Fruit fly (Drosophila melanogaster) whole organism, embryonic: Measurements from ENCODE around the gene APC4.

ENCODE experiments used
- Aef1 ChIP-seq: fragments of 200-800 bp; sonication (Bioruptor generic); IDR thresholded peaks from 3 replicates; pipeline ENCODE4 v1.3.6; 2022; ENCODE audit warnings: missing biosample characterization, missing genetic modification characterization
- Bgb ChIP-seq: fragments of 200-800 bp; sonication (Bioruptor generic); IDR thresholded peaks from 2 replicates; pipeline ENCODE4 v1.3.6; 2022; ENCODE audit warnings: missing biosample characterization, missing genetic modification characterization; ENCODE audit not compliant: partially characterized antibody
- CG10462 ChIP-seq: fragments of 200-800 bp; sonication (Bioruptor generic); optimal IDR thresholded peaks from 2 replicates; lab custom pipeline; 2016; ENCODE audit warnings: missing biosample characterization, missing genetic modification characterization
- CG12155 ChIP-seq: fragments of 200-800 bp; sonication (Bioruptor generic); optimal IDR thresholded peaks from 3 replicates; lab custom pipeline; 2016; ENCODE audit warnings: missing biosample characterization, missing genetic modification characterization
- CG12219 ChIP-seq: fragments of 200-800 bp; sonication (Bioruptor generic); optimal IDR thresholded peaks from 3 replicates; lab custom pipeline; 2018; ENCODE audit warnings: missing biosample characterization, mild to moderate bottlenecking, missing genetic modification characterization
- CG13296 ChIP-seq: fragments of 200-800 bp; sonication (Bioruptor generic); optimal IDR thresholded peaks from 3 replicates; lab custom pipeline; 2018; ENCODE audit warnings: missing biosample characterization, mild to moderate bottlenecking, missing genetic modification characterization
- CG14014 ChIP-seq: fragments of 200-800 bp; sonication (Bioruptor generic); IDR thresholded peaks from 2 replicates; pipeline ENCODE4 v1.3.6; 2022; ENCODE audit warnings: missing biosample characterization, missing genetic modification characterization
- CG14860 ChIP-seq: fragments of 200-800 bp; sonication (Bioruptor generic); IDR thresholded peaks from 3 replicates; pipeline ENCODE4 v1.3.6; 2022; ENCODE audit warnings: missing biosample characterization, missing genetic modification characterization; ENCODE audit not compliant: partially characterized antibody
- CG15073 ChIP-seq: fragments of 200-800 bp; sonication (Bioruptor generic); optimal IDR thresholded peaks from 2 replicates; lab custom pipeline; 2016; ENCODE audit warnings: missing biosample characterization, missing genetic modification characterization
- CG15269 ChIP-seq: fragments of 200-800 bp; sonication (Bioruptor generic); optimal IDR thresholded peaks from 2 replicates; lab custom pipeline; 2018; ENCODE audit warnings: missing biosample characterization, mild to moderate bottlenecking, missing genetic modification characterization, moderate library complexity
- CG1529 ChIP-seq: fragments of 200-800 bp; sonication (Bioruptor generic); optimal IDR thresholded peaks from 3 replicates; lab custom pipeline; 2018; ENCODE audit warnings: missing biosample characterization, missing genetic modification characterization
- CG16813 ChIP-seq: fragments of 200-800 bp; sonication (Bioruptor generic); IDR thresholded peaks from 3 replicates; pipeline ENCODE4 v1.3.6; 2022; ENCODE audit warnings: missing biosample characterization, missing genetic modification characterization; ENCODE audit not compliant: partially characterized antibody
- CG16815 ChIP-seq: fragments of 200-800 bp; sonication (Bioruptor generic); optimal IDR thresholded peaks from 3 replicates; lab custom pipeline; 2017; ENCODE audit warnings: missing biosample characterization, mild to moderate bottlenecking, missing genetic modification characterization
- CG17359 ChIP-seq: fragments of 200-800 bp; sonication (Bioruptor generic); optimal IDR thresholded peaks from 3 replicates; lab custom pipeline; 2018; ENCODE audit warnings: missing biosample characterization, mild to moderate bottlenecking, missing genetic modification characterization, moderate library complexity
- CG17361 ChIP-seq: fragments of 200-800 bp; sonication (Bioruptor generic); IDR thresholded peaks from 3 replicates; pipeline ENCODE4 v1.3.6; 2022; ENCODE audit warnings: missing biosample characterization, missing genetic modification characterization
- CG17612 ChIP-seq: fragments of 200-800 bp; sonication (Bioruptor generic); IDR thresholded peaks from 2 replicates; pipeline ENCODE4 v1.3.6; 2022; ENCODE audit warnings: missing biosample characterization, missing genetic modification characterization
- CG2712 ChIP-seq: fragments of 200-800 bp; optimal IDR thresholded peaks from 3 replicates; lab custom pipeline; 2019; ENCODE audit warnings: missing biosample characterization, mild to moderate bottlenecking, missing genetic modification characterization, moderate library complexity
- CG30020 ChIP-seq: fragments of 200-800 bp; optimal IDR thresholded peaks from 2 replicates; lab custom pipeline; 2019; ENCODE audit warnings: missing biosample characterization, mild to moderate bottlenecking, missing genetic modification characterization, moderate library complexity
- CG31365 ChIP-seq: fragments of 200-800 bp; sonication (Bioruptor generic); optimal IDR thresholded peaks from 2 replicates; lab custom pipeline; 2018; ENCODE audit warnings: missing biosample characterization, mild to moderate bottlenecking, missing genetic modification characterization
- CG32772 ChIP-seq: fragments of 200-800 bp; sonication (Bioruptor generic); IDR thresholded peaks from 2 replicates; pipeline ENCODE4 v1.3.6; 2022; ENCODE audit warnings: missing biosample characterization, missing genetic modification characterization
- CG34224 ChIP-seq: fragments of 200-800 bp; sonication (Bioruptor generic); IDR thresholded peaks from 3 replicates; pipeline ENCODE4 v1.3.6; 2022; ENCODE audit warnings: missing biosample characterization, missing genetic modification characterization; ENCODE audit not compliant: partially characterized antibody
- CG43689 ChIP-seq: fragments of 200-800 bp; sonication (Bioruptor generic); IDR thresholded peaks from 2 replicates; pipeline ENCODE4 v1.3.6; 2022; ENCODE audit warnings: missing biosample characterization, missing genetic modification characterization
- CG9817 ChIP-seq: fragments of 200-800 bp; sonication (Bioruptor generic); optimal IDR thresholded peaks from 2 replicates; lab custom pipeline; 2018; ENCODE audit warnings: missing biosample characterization, mild to moderate bottlenecking, missing genetic modification characterization, moderate library complexity
- CG9932 ChIP-seq: fragments of 200-800 bp; sonication (Bioruptor generic); IDR thresholded peaks from 2 replicates; pipeline ENCODE4 v1.3.6; 2022; ENCODE audit warnings: missing biosample characterization, missing genetic modification characterization
- Drgx ChIP-seq: fragments of 200-800 bp; sonication (Bioruptor generic); IDR thresholded peaks from 2 replicates; pipeline ENCODE4 v1.3.6; 2022; ENCODE audit warnings: missing biosample characterization, missing genetic modification characterization
- Ets65A ChIP-seq: fragments of 200-800 bp; sonication (Bioruptor generic); peaks from one replicate; lab custom pipeline; 2016; ENCODE audit warnings: missing biosample characterization, missing genetic modification characterization
- Gsc ChIP-seq: fragments of 200-800 bp; sonication (Bioruptor generic); IDR thresholded peaks from 2 replicates; pipeline ENCODE4 v1.3.6; 2022; ENCODE audit warnings: missing biosample characterization, missing genetic modification characterization
- HLH54F ChIP-seq: fragments of 200-800 bp; sonication (Bioruptor generic); optimal IDR thresholded peaks from 3 replicates; lab custom pipeline; 2016; ENCODE audit warnings: missing biosample characterization, missing genetic modification characterization
- Hand ChIP-seq: fragments of 200-800 bp; sonication (Bioruptor generic); optimal IDR thresholded peaks from 2 replicates; lab custom pipeline; 2017; ENCODE audit warnings: mild to moderate bottlenecking, missing biosample characterization, missing genetic modification reagents, missing genetic modification characterization
- HmgZ ChIP-seq: fragments of 200-800 bp; sonication (Bioruptor generic); optimal IDR thresholded peaks from 2 replicates; lab custom pipeline; 2018; ENCODE audit warnings: missing biosample characterization, mild to moderate bottlenecking, missing genetic modification characterization
- Kr ChIP-seq: fragments of 200-800 bp; sonication (Bioruptor generic); optimal IDR thresholded peaks from 2 replicates; lab custom pipeline; 2017; ENCODE audit warnings: missing biosample characterization, mild to moderate bottlenecking, missing genetic modification characterization
- Lim3 ChIP-seq: fragments of 200-800 bp; sonication (Bioruptor generic); IDR thresholded peaks from 2 replicates; pipeline ENCODE4 v1.3.6; 2022; ENCODE audit warnings: missing biosample characterization, missing genetic modification characterization
- NFAT ChIP-seq: fragments of 200-800 bp; sonication (Bioruptor generic); IDR thresholded peaks from 2 replicates; pipeline ENCODE4 v1.3.6; 2022; ENCODE audit warnings: missing biosample characterization, missing genetic modification characterization
- Spps ChIP-seq: fragments of 200-800 bp; sonication (Bioruptor generic); optimal IDR thresholded peaks from 2 replicates; lab custom pipeline; 2018; ENCODE audit warnings: missing biosample characterization, mild to moderate bottlenecking, missing genetic modification characterization
- Sry-β ChIP-seq: fragments of 200-800 bp; sonication (Bioruptor generic); optimal IDR thresholded peaks from 2 replicates; lab custom pipeline; 2018; ENCODE audit warnings: missing biosample characterization, mild to moderate bottlenecking, missing genetic modification characterization, moderate library complexity
- Stat92E ChIP-seq, 3 experiments: fragments of >200 bp in 2 of 3; fragments of 200-800 bp in 1 of 3; sonication (Bioruptor generic) in 1 of 3; optimal IDR thresholded peaks; 2 replicates each; lab custom pipeline; 2017 to 2019; ENCODE audit warnings: missing biosample characterization in 3 of 3, missing genetic modification characterization in 3 of 3, mild to moderate bottlenecking in 1 of 3, moderate library complexity in 1 of 3
- amos ChIP-seq: fragments of 200-800 bp; sonication (Bioruptor generic); IDR thresholded peaks from 2 replicates; pipeline ENCODE4 v1.3.6; 2022; ENCODE audit warnings: missing biosample characterization, missing genetic modification characterization; ENCODE audit not compliant: partially characterized antibody
- chinmo ChIP-seq: fragments of 200-800 bp; sonication (Bioruptor generic); IDR thresholded peaks from 4 replicates; pipeline ENCODE4 v1.3.6; 2022; ENCODE audit warnings: missing biosample characterization, missing genetic modification characterization; ENCODE audit not compliant: partially characterized antibody
- croc ChIP-seq: fragments of 200-800 bp; sonication (Bioruptor generic); conservative IDR thresholded peaks from 3 replicates; pipeline ENCODE4 v1.3.6; 2022; ENCODE audit warnings: missing biosample characterization, missing genetic modification characterization
- dati ChIP-seq: fragments of 200-800 bp; sonication (Bioruptor generic); IDR thresholded peaks from 2 replicates; pipeline ENCODE4 v1.3.6; 2022; ENCODE audit warnings: missing biosample characterization, missing genetic modification characterization
- dpn ChIP-seq, 2 experiments: fragments of 200-800 bp; sonication (Bioruptor generic); optimal IDR thresholded peaks; 3 replicates each; lab custom pipeline; 2016; ENCODE audit warnings: missing biosample characterization in 2 of 2, missing genetic modification characterization in 2 of 2
- ftz-f1 ChIP-seq: fragments of 200-800 bp; sonication (Bioruptor generic); optimal IDR thresholded peaks from 2 replicates; lab custom pipeline; 2016; ENCODE audit warnings: missing biosample characterization, missing genetic modification characterization
- gro ChIP-seq: fragments of 200-800 bp; sonication (Bioruptor generic); optimal IDR thresholded peaks from 2 replicates; lab custom pipeline; 2016; ENCODE audit warnings: missing biosample characterization, missing genetic modification characterization
- knrl ChIP-seq: fragments of 200-800 bp; sonication (Bioruptor generic); IDR thresholded peaks from 3 replicates; pipeline ENCODE4 v1.3.6; 2022; ENCODE audit warnings: missing biosample characterization, missing genetic modification characterization; ENCODE audit not compliant: partially characterized antibody
- phol ChIP-seq: fragments of 200-800 bp; sonication (Bioruptor generic); optimal IDR thresholded peaks from 3 replicates; lab custom pipeline; 2018; ENCODE audit warnings: missing biosample characterization, mild to moderate bottlenecking, missing genetic modification characterization, moderate library complexity
- row ChIP-seq: fragments of 200-800 bp; sonication (Bioruptor generic); IDR thresholded peaks from 3 replicates; pipeline ENCODE4 v1.3.6; 2022; ENCODE audit warnings: missing biosample characterization, missing genetic modification characterization
- slp2 ChIP-seq: fragments of 200-800 bp; sonication (Bioruptor generic); optimal IDR thresholded peaks from 2 replicates; lab custom pipeline; 2016; ENCODE audit warnings: missing biosample characterization, missing genetic modification characterization
- sr ChIP-seq: fragments of 200-800 bp; sonication (Bioruptor generic); IDR thresholded peaks from 3 replicates; pipeline ENCODE4 v1.3.6; 2022; ENCODE audit warnings: missing biosample characterization, missing genetic modification characterization
- vvl ChIP-seq: fragments of 200-800 bp; sonication (Bioruptor generic); IDR thresholded peaks from 2 replicates; pipeline ENCODE4 v1.3.6; 2022; ENCODE audit warnings: missing biosample characterization, missing genetic modification characterization

Gene APC4

dm6 chrX:9067754-9068477, 14.8 kb upstream of the APC4 start, which contains the start of gene CG15365 (continued):
- TF ChIP-seq HLH54F (GFP tag; lab: Kevin White, UChicago) (no peak), CG30020 (no peak), CG13296 (GFP tag; lab: Kevin White, UChicago) (no peak), knrl (GFP tag; lab: Robert Waterston, UW) (peak; percentile 32; the same call in 1 of the 3 replicates), Kr (GFP tag; lab: Kevin White, UChicago) (no peak), ftz-f1 (GFP tag; lab: Kevin White, UChicago) (no peak), CG43689 (GFP tag; lab: Robert Waterston, UW) (no peak), CG15269 (tag; lab: Kevin White, UChicago) (peak; percentile 9), croc (GFP tag; lab: Robert Waterston, UW) (no peak), CG1529 (GFP tag; lab: Kevin White, UChicago) (no peak), chinmo (peak; percentile 76; the same call in 3 of the 4 replicates), CG15073 (GFP tag; lab: Kevin White, UChicago) (no peak), CG17612 (GFP tag; lab: Robert Waterston, UW) (no peak), CG16813 (GFP tag; lab: Robert Waterston, UW) (peak; percentile 32; the same call in 1 of the 3 replicates), Sry-β (GFP tag; lab: Kevin White, UChicago) (peak; percentile 78), CG31365 (tag; lab: Kevin White, UChicago) (no peak), CG14860 (GFP tag; lab: Robert Waterston, UW) (no peak), NFAT (peak; percentile 39), CG10462 (GFP tag; lab: Kevin White, UChicago) (no peak), CG12155 (GFP tag; lab: Kevin White, UChicago) (no peak), CG17361 (0 out of 3 replicates have a peak, but pooled peaks have one; percentile 9), row (GFP tag; lab: Robert Waterston, UW) (peak; percentile 47), slp2 (no peak), CG32772 (GFP tag; lab: Robert Waterston, UW) (no peak), Stat92E (GFP tag; optimal IDR thresholded peaks at IDR 0.05; lab: Kevin White, UChicago) (no peak), Ets65A (GFP tag; lab: Kevin White, UChicago) (peak; percentile 64), Hand (GFP tag; lab: Kevin White, UChicago) (no peak), CG14014 (GFP tag; lab: Robert Waterston, UW) (no peak), vvl (peak; percentile 21; the same call in 1 of the 2 replicates), sr (GFP tag; lab: Robert Waterston, UW) (no peak), HmgZ (tag; lab: Kevin White, UChicago) (no peak), Aef1 (no peak), phol (no peak), CG2712 (peak; percentile 3), Spps (no peak), gro (GFP tag; lab: Kevin White, UChicago) (no peak), Lim3 (GFP tag; lab: Robert Waterston, UW) (no peak), CG17359 (tag; lab: Kevin White, UChicago) (peak; percentile 35), CG34224 (GFP tag; lab: Robert Waterston, UW) (no peak), amos (GFP tag; lab: Robert Waterston, UW) (no peak; the same call in 1 of the 2 replicates), CG12219 (GFP tag; lab: Kevin White, UChicago) (no peak), dati (no peak), CG9817 (tag; lab: Kevin White, UChicago) (no peak), Gsc (GFP tag; lab: Robert Waterston, UW) (no peak), CG9932 (GFP tag; lab: Robert Waterston, UW) (0 out of 2 replicates have a peak, but pooled peaks have one; percentile 21), Bgb (GFP tag; lab: Robert Waterston, UW) (peak; percentile 50; the same call in 1 of the 2 replicates), dpn (GFP tag; optimal IDR thresholded peaks at IDR 0.05; lab: Kevin White, UChicago) (no peak), CG16815 (GFP tag; lab: Kevin White, UChicago) (no peak), Drgx (GFP tag; lab: Robert Waterston, UW) (peak; percentile 47; the same call in 1 of the 2 replicates)
